Worm (Caenorhabditis elegans): ENCODE data around the gene F09E5.12.

F09E5.12 gene

DNA sequence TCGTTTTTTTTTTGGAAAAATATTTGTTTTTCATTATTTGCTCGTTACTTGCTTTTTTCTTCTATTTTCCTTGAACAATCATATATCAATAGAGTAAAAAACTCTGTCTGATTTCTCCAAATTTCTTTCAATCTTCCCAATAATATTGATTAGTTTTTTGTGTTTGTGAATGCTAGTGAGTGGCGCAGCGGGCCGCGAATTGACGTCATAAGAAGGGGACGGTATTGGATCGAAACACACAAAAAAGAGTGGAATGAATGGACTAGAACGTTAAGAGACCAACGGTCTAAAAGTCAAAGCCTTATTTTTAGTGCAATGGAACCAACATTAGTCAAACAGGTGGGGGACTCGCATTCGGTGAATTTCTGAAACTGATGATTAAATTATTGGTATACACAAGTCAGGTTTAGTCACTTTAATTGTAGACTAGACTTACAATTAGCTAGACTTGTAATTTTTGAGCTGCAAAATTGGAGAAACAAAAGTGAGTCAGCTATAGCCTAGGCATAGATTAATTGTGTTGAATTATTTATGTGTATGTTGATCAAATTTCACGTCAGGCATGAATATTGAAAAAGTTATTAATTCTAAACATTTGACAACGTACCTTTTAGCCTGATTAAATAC lies 38.8 kb downstream of the F09E5.12 start (continued):
- TF ChIP-seq dmd-8 (GFP tag; IDR thresholded peaks at IDR 0.05) (no peak), rbr-2 (tag; optimal IDR thresholded peaks at IDR 0.05) (no peak), pqm-1 (tag; optimal IDR thresholded peaks at IDR 0.05) (no peak), nhr-28 (tag; optimal IDR thresholded peaks at IDR 0.05) (peak; percentile 52), madf-5 (GFP tag; IDR thresholded peaks at IDR 0.05) (no peak), mdl-1 (tag; optimal IDR thresholded peaks at IDR 0.05) (no peak), madf-9 (GFP tag; conservative IDR thresholded peaks at IDR 0.05) (no peak), hlh-11 (tag; optimal IDR thresholded peaks at IDR 0.05) (peak; percentile 23), egl-43 (GFP tag; IDR thresholded peaks at IDR 0.05) (no peak)

DNA sequence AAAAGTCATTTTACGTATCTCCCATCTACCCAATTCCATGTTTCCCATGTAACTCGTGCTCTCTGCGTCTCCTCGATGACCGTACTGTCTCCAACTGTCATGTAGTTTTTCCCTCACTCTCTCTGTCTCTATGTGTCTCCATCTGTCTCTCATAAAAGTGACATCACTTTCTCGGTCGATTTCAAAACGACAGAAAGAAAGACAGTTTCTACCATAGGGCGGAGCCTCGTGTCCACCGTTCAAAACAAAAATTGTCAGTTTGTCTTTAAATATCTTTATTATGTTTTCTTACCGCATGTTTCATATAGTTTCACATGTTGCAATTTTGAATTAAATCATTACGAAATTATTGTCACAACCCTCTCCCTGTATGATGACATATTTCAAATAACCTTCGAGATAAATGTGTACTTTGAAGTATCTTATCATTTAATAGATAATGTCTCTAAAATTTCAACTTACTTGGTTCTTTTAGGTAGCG lies 40.3 kb downstream of the F09E5.12 start:
- peak; percentile 97 for TF ChIP-seq hlh-11 (tag; optimal IDR thresholded peaks at IDR 0.05)
- peak; percentile 26 for TF ChIP-seq dpl-1 (GFP tag; optimal IDR thresholded peaks at IDR 0.05)
- TF ChIP-seq pqm-1 (tag; optimal IDR thresholded peaks at IDR 0.05): peak; percentile 30
- TF ChIP-seq nhr-25 (tag; optimal IDR thresholded peaks at IDR 0.05; ENCODE audit: borderline replicate concordance, insufficient read depth): peak; percentile 95
- TF ChIP-seq nhr-28 (tag; optimal IDR thresholded peaks at IDR 0.05): peak; percentile 88
- TF ChIP-seq nhr-76 (tag; optimal IDR thresholded peaks at IDR 0.05): peak; percentile 41
- TF ChIP-seq saeg-2 (GFP tag; IDR thresholded peaks at IDR 0.05): 0 out of 2 replicates have a peak, but pooled peaks have one; percentile 42
- TF ChIP-seq ZK337.2 (GFP tag; IDR thresholded peaks at IDR 0.05): no peak; the same call in 1 of the 2 replicates
- peak; percentile 61 for TF ChIP-seq cey-2 (tag; optimal IDR thresholded peaks at IDR 0.05; ENCODE audit: borderline replicate concordance, insufficient read depth)
- TF ChIP-seq daf-8 (GFP tag; IDR thresholded peaks at IDR 0.05): no peak
- TF ChIP-seq ztf-7 (tag; optimal IDR thresholded peaks at IDR 0.05): peak; percentile 52
- no peak for TF ChIP-seq Y105C5A.15 (GFP tag; IDR thresholded peaks at IDR 0.05)
- peak; percentile 89 for TF ChIP-seq tra-1 (GFP tag; IDR thresholded peaks at IDR 0.05)
- peak; percentile 77 for TF ChIP-seq aha-1 (tag)
- TF ChIP-seq fos-1 (tag; optimal IDR thresholded peaks at IDR 0.05): peak; percentile 60
- TF ChIP-seq dmd-6 (GFP tag; IDR thresholded peaks at IDR 0.05): peak; percentile 98
- TF ChIP-seq lin-38 (GFP tag; IDR thresholded peaks at IDR 0.05): peak; percentile 36
- 0 out of 2 replicates have a peak, but pooled peaks have one; percentile 22 for TF ChIP-seq arid-1 (GFP tag; conservative IDR thresholded peaks at IDR 0.05)
- no peak for TF ChIP-seq lin-15B (tag; optimal IDR thresholded peaks at IDR 0.05)
- peak; percentile 90 for TF ChIP-seq dve-1 (tag; optimal IDR thresholded peaks at IDR 0.05; ENCODE audit: insufficient read depth)
- TF ChIP-seq T26A8.4 (GFP tag; IDR thresholded peaks at IDR 0.05): peak; percentile 64
- peak; percentile 77 for TF ChIP-seq ceh-20 (GFP tag; IDR thresholded peaks at IDR 0.05)
- peak; percentile 58 for TF ChIP-seq lin-1 (GFP tag; IDR thresholded peaks at IDR 0.05)
- TF ChIP-seq Y5F2A.4 (GFP tag; optimal IDR thresholded peaks at IDR 0.05): no peak
- no peak for TF ChIP-seq ceh-82 (tag; optimal IDR thresholded peaks at IDR 0.05)
- peak; percentile 91 for TF ChIP-seq nhr-102 (tag; optimal IDR thresholded peaks at IDR 0.05)
- peak; percentile 65 for TF ChIP-seq lin-13 (GFP tag; optimal IDR thresholded peaks at IDR 0.05)
- TF ChIP-seq mes-2 (tag; optimal IDR thresholded peaks at IDR 0.05; ENCODE audit: poor library complexity, severe bottlenecking): peak; percentile 67
- no peak for TF ChIP-seq skn-1 (tag; optimal IDR thresholded peaks at IDR 0.05)
- peak; percentile 90 for TF ChIP-seq nhr-48 (tag; optimal IDR thresholded peaks at IDR 0.05)
- peak; percentile 74 to 92 for TF ChIP-seq mdl-1 (tag; optimal IDR thresholded peaks at IDR 0.05)
- peak; percentile 76 for TF ChIP-seq nhr-77 (tag; optimal IDR thresholded peaks at IDR 0.05)
- 0 out of 2 replicates have a peak, but pooled peaks have one; percentile 60 for TF ChIP-seq madf-9 (GFP tag; conservative IDR thresholded peaks at IDR 0.05)
- peak; percentile 64 for TF ChIP-seq T20F7.1 (GFP tag; optimal IDR thresholded peaks at IDR 0.05)
- peak; percentile 9 to 71 for TF ChIP-seq hif-1 (tag; optimal IDR thresholded peaks at IDR 0.05)
- TF ChIP-seq tag-97 (GFP tag; IDR thresholded peaks at IDR 0.05): no peak
- TF ChIP-seq hmg-1.1 (GFP tag; IDR thresholded peaks at IDR 0.05): peak; percentile 74
- TF ChIP-seq zfp-3 (GFP tag; conservative IDR thresholded peaks at IDR 0.05): 0 out of 2 replicates have a peak, but pooled peaks have one; percentile 27
- TF ChIP-seq php-3 (GFP tag; IDR thresholded peaks at IDR 0.05): peak; percentile 89
- peak; percentile 74; the same call in 1 of the 2 replicates for TF ChIP-seq pha-4 (GFP tag; IDR thresholded peaks at IDR 0.05)
- peak; percentile 57 for TF ChIP-seq pha-4 (tag; optimal IDR thresholded peaks at IDR 0.05)
- peak; percentile 94 for TF ChIP-seq hlh-30 (tag; optimal IDR thresholded peaks at IDR 0.05; ENCODE audit: insufficient read depth)
